Fruit fly (Drosophila melanogaster): ENCODE results near the gene CG14074.

The CG14074 gene

DNA sequence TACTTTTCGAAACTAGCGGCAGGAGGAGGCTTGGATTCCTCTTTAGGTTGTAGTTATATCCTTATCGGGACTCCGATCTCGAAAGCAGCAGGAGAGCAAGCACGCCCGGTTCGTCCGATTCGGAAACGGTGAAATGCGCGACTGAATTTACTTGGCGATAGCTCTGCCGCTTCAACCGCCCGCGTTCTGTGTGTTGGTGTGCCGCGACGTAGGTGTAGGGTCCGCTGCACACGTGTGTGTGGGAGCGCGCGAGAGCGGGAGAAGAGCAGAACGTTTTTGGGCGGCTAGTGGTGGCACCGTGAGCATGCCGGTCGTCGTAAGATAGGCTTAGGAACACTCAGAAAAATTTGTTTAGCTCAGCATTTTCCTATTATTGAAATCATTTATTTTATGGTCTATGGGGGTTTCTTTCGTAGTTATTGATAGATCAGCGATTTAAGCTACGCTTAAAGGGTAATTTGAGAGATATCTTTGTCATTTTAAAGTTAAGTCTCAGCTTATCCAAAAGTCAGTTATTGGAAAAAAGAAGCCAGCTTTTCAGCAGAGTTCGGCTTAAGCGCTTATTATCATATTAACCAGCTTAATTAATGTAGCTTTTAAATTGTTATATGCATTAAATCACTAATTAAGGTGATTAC is 25.5 kb upstream of the CG14074 start (continued):
- TF ChIP-seq lab (GFP tag; optimal IDR thresholded peaks at IDR 0.05) (peak; percentile 44), p53 (GFP tag; optimal IDR thresholded peaks at IDR 0.05) (no peak), ci (GFP tag; IDR thresholded peaks at IDR 0.05) (no peak), CG17912 (GFP tag; optimal IDR thresholded peaks at IDR 0.05) (no peak), unpg (GFP tag; optimal IDR thresholded peaks at IDR 0.05) (no peak), dm (GFP tag; optimal IDR thresholded peaks at IDR 0.05) (peak; percentile 28), CG10209 (GFP tag; optimal IDR thresholded peaks at IDR 0.05) (no peak), CG17186 (GFP tag; optimal IDR thresholded peaks at IDR 0.05) (peak; percentile 0), yki (optimal IDR thresholded peaks at IDR 0.05) (peak; percentile 56), fu2 (GFP tag; optimal IDR thresholded peaks at IDR 0.05) (no peak), Xbp1 (GFP tag; optimal IDR thresholded peaks at IDR 0.05) (peak; percentile 42), cwo (GFP tag; optimal IDR thresholded peaks at IDR 0.05) (peak; percentile 22), mam (GFP tag; optimal IDR thresholded peaks at IDR 0.05) (peak; percentile 34), unc-4 (GFP tag; IDR thresholded peaks at IDR 0.05; ENCODE audit: partially characterized antibody) (no peak), CG8924 (tag; optimal IDR thresholded peaks at IDR 0.05) (peak; percentile 54), Hmr (GFP tag; optimal IDR thresholded peaks at IDR 0.05) (peak; percentile 26), CG7745 (tag; optimal IDR thresholded peaks at IDR 0.05) (no peak), CG18262 (tag; optimal IDR thresholded peaks at IDR 0.05) (peak; percentile 39), Opbp (GFP tag; IDR thresholded peaks at IDR 0.05; ENCODE audit: partially characterized antibody) (no peak), insv (GFP tag; optimal IDR thresholded peaks at IDR 0.05) (peak in 1 of 2 experiments; percentile 59), HmgZ (tag; optimal IDR thresholded peaks at IDR 0.05) (peak; percentile 17), ERR (GFP tag; optimal IDR thresholded peaks at IDR 0.05) (no peak), pan (optimal IDR thresholded peaks at IDR 0.05) (no peak), pan (GFP tag; optimal IDR thresholded peaks at IDR 0.05 in 1 of 2, IDR thresholded peaks at IDR 0.05 in 1 of 2) (no peak), Sox102F (GFP tag; optimal IDR thresholded peaks at IDR 0.05) (peak; percentile 9), onecut (GFP tag; IDR thresholded peaks at IDR 0.05) (peak; percentile 7; the same call in 1 of the 2 replicates), Gsc (GFP tag; IDR thresholded peaks at IDR 0.05) (no peak), CG4820 (GFP tag; optimal IDR thresholded peaks at IDR 0.05) (peak; percentile 8), CG2120 (GFP tag; optimal IDR thresholded peaks at IDR 0.05) (peak; percentile 31), CrebB (tag; optimal IDR thresholded peaks at IDR 0.05) (peak; percentile 56), Ptx1 (GFP tag; IDR thresholded peaks at IDR 0.05) (no peak), CG13287 (GFP tag; IDR thresholded peaks at IDR 0.05; ENCODE audit: partially characterized antibody) (no peak), dmrt11E (tag; optimal IDR thresholded peaks at IDR 0.05) (peak; percentile 25), Neu2 (GFP tag; optimal IDR thresholded peaks at IDR 0.05; ENCODE audit: borderline replicate concordance) (no peak), chinmo (GFP tag; IDR thresholded peaks at IDR 0.05; ENCODE audit: partially characterized antibody) (no peak), Pdp1 (GFP tag; optimal IDR thresholded peaks at IDR 0.05) (peak; percentile 22 to 43), CG13296 (GFP tag; optimal IDR thresholded peaks at IDR 0.05) (peak; percentile 10), hth (optimal IDR thresholded peaks at IDR 0.05) (no peak), cato (GFP tag; optimal IDR thresholded peaks at IDR 0.05; ENCODE audit: borderline replicate concordance) (peak; percentile 6), so (GFP tag; IDR thresholded peaks at IDR 0.05) (no peak), GATAe (GFP tag; conservative IDR thresholded peaks at IDR 0.05) (no peak), repo (GFP tag; optimal IDR thresholded peaks at IDR 0.05) (peak; percentile 11), CG7839 (tag; optimal IDR thresholded peaks at IDR 0.05) (peak; percentile 44), z (GFP tag; IDR thresholded peaks at IDR 0.05) (no peak), fd96Cb (tag; optimal IDR thresholded peaks at IDR 0.05) (peak; percentile 13), Nf-YC (tag; optimal IDR thresholded peaks at IDR 0.05) (no peak), CG17829 (tag; optimal IDR thresholded peaks at IDR 0.05) (peak; percentile 39), CG5245 (GFP tag; optimal IDR thresholded peaks at IDR 0.05) (peak; percentile 22), CG9727 (GFP tag; optimal IDR thresholded peaks at IDR 0.05) (no peak), Camta (GFP tag; optimal IDR thresholded peaks at IDR 0.05) (peak; percentile 17)
